Worm (Caenorhabditis elegans): ENCODE measurements around the gene C01G10.15.

Gene C01G10.15

DNA sequence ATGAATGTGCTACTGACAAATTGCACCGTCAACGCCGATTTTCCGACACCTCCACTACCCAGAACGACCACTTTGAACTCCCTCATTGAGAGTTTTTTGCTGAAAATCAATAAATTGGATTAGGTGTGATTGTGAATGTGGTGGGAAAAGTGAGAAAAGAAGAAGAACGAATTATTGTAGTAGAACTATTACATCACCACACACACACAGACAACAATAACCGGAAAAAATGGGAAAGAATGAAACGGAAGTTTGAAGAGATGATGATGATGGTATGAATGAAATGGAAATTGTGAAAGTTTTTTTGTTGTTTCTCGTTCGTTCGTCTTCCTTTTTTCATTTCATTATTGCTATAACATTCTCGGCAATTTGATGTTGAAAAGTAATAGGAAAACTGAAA lies 23.1 kb downstream of the C01G10.15 start, which contains the start of gene rap-2:
TSS of gene rap-2 (minus strand) at position 101 of the 400 bp plus-strand sequence.
- TF ChIP-seq ama-1 (optimal IDR thresholded peaks at IDR 0.05) (no peak), pes-1 (GFP tag; IDR thresholded peaks at IDR 0.05) (no peak), ceh-36 (tag; optimal IDR thresholded peaks at IDR 0.05) (no peak), tbx-37 (GFP tag; conservative IDR thresholded peaks at IDR 0.05) (no peak), hnd-1 (tag; optimal IDR thresholded peaks at IDR 0.05) (no peak), B0310.2 (tag; optimal IDR thresholded peaks at IDR 0.05) (no peak)

DNA sequence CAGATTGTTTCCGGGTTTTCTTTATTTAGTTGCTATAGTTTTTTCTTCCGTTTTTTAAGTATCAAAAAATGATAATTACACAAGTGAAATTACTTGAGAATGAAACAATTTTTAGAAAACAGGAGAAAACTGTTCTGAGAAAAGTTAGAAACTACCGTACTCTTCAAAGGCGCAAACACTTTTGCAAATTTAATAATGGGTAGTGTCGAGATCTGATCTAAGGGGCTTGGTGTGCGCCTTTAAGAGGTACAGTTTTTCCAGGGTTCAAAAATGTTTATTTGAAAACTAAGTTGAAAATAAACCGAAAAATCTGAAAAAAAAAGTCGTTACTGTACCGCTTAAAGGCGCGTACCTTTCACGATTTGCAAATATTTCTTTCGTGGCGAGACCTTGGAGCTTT lies 26.5 kb downstream of the C01G10.15 start:
- TF ChIP-seq F13C5.2 (tag; optimal IDR thresholded peaks at IDR 0.05) = no peak
- TF ChIP-seq hmg-4 (GFP tag; optimal IDR thresholded peaks at IDR 0.05) = no peak
- TF ChIP-seq pes-1 (GFP tag; IDR thresholded peaks at IDR 0.05) = no peak
- no peak for TF ChIP-seq aly-1 (tag; optimal IDR thresholded peaks at IDR 0.05)
- TF ChIP-seq tbx-11 (GFP tag; IDR thresholded peaks at IDR 0.05) = no peak
- no peak for TF ChIP-seq hnd-1 (tag; optimal IDR thresholded peaks at IDR 0.05)

DNA sequence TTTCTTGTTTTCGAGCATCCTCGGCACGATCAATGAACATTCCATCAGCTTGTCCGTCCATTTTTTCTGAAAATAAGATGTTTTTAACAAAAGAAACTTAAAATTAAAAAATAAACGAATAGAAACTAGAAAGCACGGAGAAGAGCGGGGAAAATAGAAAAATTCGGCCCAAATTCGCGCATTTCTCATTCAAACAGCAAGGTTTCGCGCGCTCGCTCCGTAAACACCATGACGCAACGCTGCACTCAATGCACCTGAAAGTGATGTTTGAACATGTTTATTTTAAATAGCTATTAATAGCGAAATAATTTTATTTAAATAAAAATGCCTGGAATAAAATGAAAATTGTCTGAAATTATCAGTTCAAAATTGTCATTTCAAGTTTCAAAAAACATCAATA lies 27.6 kb downstream of the C01G10.15 start, which contains the start of the genes mcm-3 and C25D7.15:
TSS of gene mcm-3 (minus strand) at position 66 of the 400 bp plus-strand sequence.
TSS of gene C25D7.15 (plus strand) at position 275 of the 400 bp plus-strand sequence.
- no peak for TF ChIP-seq F13C5.2 (tag; optimal IDR thresholded peaks at IDR 0.05)
- no peak for TF ChIP-seq hmg-4 (GFP tag; optimal IDR thresholded peaks at IDR 0.05)
- TF ChIP-seq hnd-1 (tag; optimal IDR thresholded peaks at IDR 0.05) = no peak
- TF ChIP-seq aly-1 (tag; optimal IDR thresholded peaks at IDR 0.05) = no peak
- TF ChIP-seq pes-1 (GFP tag; IDR thresholded peaks at IDR 0.05) = no peak
- TF ChIP-seq flt-1 (GFP tag; IDR thresholded peaks at IDR 0.05) = no peak
- TF ChIP-seq ceh-36 (tag; optimal IDR thresholded peaks at IDR 0.05) = no peak
- TF ChIP-seq ceh-13 (GFP tag; optimal IDR thresholded peaks at IDR 0.05) = no peak
- no peak for TF ChIP-seq sea-1 (GFP tag; conservative IDR thresholded peaks at IDR 0.05)
- TF ChIP-seq B0310.2 (tag; optimal IDR thresholded peaks at IDR 0.05) = no peak
- no peak for TF ChIP-seq ama-1 (optimal IDR thresholded peaks at IDR 0.05)
- no peak for TF ChIP-seq hmbx-1 (tag; optimal IDR thresholded peaks at IDR 0.05)
- TF ChIP-seq tbx-11 (GFP tag; IDR thresholded peaks at IDR 0.05) = no peak
- no peak for TF ChIP-seq tbx-37 (GFP tag; conservative IDR thresholded peaks at IDR 0.05)
- TF ChIP-seq tra-4 (tag; optimal IDR thresholded peaks at IDR 0.05) = no peak
- TF ChIP-seq ets-7 (tag; optimal IDR thresholded peaks at IDR 0.05) = no peak
- TF ChIP-seq scrt-1 (GFP tag; IDR thresholded peaks at IDR 0.05) = no peak

DNA sequence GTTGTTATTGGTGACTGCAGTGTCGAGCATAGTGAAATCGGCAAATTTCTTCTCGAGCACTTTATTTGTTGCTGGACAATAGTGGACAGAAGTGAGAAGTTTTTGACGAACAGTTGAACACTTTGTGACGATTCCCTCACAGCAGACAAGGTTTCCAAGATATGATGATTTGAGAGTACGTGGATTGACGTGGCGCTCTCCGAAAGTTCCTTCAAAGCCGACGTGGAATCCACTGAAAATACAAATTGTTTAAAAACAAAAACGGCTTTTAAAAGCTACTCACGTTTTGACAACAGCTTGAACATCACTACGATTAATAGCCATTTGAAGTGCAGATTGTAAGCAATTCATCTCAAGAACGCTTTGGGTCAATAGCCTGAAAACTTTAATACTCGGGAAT lies 28.1 kb downstream of the C01G10.15 start:
- TF ChIP-seq tra-4 (tag; optimal IDR thresholded peaks at IDR 0.05) = no peak
- no peak for TF ChIP-seq F13C5.2 (tag; optimal IDR thresholded peaks at IDR 0.05)
- no peak for TF ChIP-seq sea-1 (GFP tag; conservative IDR thresholded peaks at IDR 0.05)
- no peak for TF ChIP-seq scrt-1 (GFP tag; IDR thresholded peaks at IDR 0.05)
- TF ChIP-seq ceh-13 (GFP tag; optimal IDR thresholded peaks at IDR 0.05) = no peak
- TF ChIP-seq hmbx-1 (tag; optimal IDR thresholded peaks at IDR 0.05) = no peak
- TF ChIP-seq aly-1 (tag; optimal IDR thresholded peaks at IDR 0.05) = no peak
- TF ChIP-seq hnd-1 (tag; optimal IDR thresholded peaks at IDR 0.05) = no peak
- no peak for TF ChIP-seq tbx-37 (GFP tag; conservative IDR thresholded peaks at IDR 0.05)
- TF ChIP-seq hmg-4 (GFP tag; optimal IDR thresholded peaks at IDR 0.05) = no peak
- TF ChIP-seq ceh-36 (tag; optimal IDR thresholded peaks at IDR 0.05) = no peak
- TF ChIP-seq pes-1 (GFP tag; IDR thresholded peaks at IDR 0.05) = no peak
- no peak for TF ChIP-seq flt-1 (GFP tag; IDR thresholded peaks at IDR 0.05)

DNA sequence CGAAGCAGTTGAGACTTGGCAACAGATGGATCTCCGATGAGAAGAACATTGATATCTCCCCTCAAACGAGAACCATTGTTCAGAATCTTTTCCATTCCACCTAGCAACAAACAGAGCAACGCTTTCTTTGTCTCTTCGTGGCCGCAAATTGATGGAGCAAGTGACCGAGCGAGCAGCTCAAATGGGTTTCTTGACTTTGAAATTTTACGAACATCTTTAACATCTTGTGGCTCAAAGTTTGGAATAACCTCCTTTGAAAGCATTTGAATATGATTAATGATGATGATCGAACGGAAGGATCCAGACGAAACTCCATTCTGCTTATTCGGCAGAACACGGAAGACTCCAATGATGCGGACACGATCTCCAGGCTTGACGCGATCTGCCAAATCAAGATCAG lies 28.7 kb downstream of the C01G10.15 start:
- TF ChIP-seq pes-1 (GFP tag; IDR thresholded peaks at IDR 0.05) = no peak

DNA sequence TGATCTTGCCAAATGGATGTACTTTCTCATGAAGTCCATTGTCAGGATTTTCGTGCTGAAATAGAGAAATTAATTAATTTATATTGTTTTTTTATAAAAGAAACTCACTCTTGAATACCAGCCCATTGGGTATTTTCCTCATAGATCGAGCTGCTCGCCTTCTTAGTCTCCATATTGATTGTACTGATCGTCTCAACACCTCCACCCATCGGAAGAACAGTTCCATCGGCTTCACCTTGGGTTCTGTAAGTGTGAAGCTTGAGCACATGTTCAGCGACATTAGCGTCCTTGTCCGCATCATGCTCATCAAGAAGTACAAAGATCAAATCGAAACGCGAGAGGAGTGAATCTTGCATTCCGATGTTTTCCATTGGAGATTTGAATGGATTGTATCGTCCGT lies 29.4 kb downstream of the C01G10.15 start:
- no peak for TF ChIP-seq hmg-4 (GFP tag; optimal IDR thresholded peaks at IDR 0.05)
- TF ChIP-seq flt-1 (GFP tag; IDR thresholded peaks at IDR 0.05) = no peak
- no peak for TF ChIP-seq hmbx-1 (tag; optimal IDR thresholded peaks at IDR 0.05)

DNA sequence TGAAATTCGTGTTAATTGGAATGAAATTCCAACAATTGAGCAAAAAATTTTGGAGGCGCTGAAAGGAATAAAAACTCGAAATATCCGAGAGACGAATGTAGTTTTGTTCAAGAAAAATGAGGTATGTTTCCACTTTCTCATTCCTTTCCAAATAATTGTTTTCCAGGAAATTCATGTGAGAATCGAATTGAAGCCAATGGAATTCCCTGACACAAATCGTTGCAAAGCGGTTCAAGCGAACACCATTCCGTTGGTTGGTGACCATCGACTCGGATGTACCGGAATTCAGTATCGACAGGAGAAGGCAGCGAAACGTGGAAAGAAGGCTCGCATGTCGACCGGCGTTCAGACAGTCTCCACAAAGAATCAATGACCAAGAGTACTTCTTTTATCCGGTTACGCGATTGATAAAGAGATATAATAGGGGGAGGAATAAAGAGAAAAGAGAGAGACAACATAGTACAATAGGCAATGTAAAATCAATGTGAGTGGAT lies 30.7 kb downstream of the C01G10.15 start:
- no peak; the same call in 1 of the 2 replicates for TF ChIP-seq sea-1 (GFP tag; conservative IDR thresholded peaks at IDR 0.05)
- TF ChIP-seq B0310.2 (tag; optimal IDR thresholded peaks at IDR 0.05) = no peak
- no peak for TF ChIP-seq pes-1 (GFP tag; IDR thresholded peaks at IDR 0.05)
- no peak for TF ChIP-seq ceh-36 (tag; optimal IDR thresholded peaks at IDR 0.05)
- no peak for TF ChIP-seq ama-1 (optimal IDR thresholded peaks at IDR 0.05)
- no peak for TF ChIP-seq scrt-1 (GFP tag; IDR thresholded peaks at IDR 0.05)
- no peak for TF ChIP-seq ets-7 (tag; optimal IDR thresholded peaks at IDR 0.05)
- TF ChIP-seq aly-1 (tag; optimal IDR thresholded peaks at IDR 0.05) = no peak
- TF ChIP-seq hnd-1 (tag; optimal IDR thresholded peaks at IDR 0.05) = no peak
- no peak for TF ChIP-seq F13C5.2 (tag; optimal IDR thresholded peaks at IDR 0.05)

DNA sequence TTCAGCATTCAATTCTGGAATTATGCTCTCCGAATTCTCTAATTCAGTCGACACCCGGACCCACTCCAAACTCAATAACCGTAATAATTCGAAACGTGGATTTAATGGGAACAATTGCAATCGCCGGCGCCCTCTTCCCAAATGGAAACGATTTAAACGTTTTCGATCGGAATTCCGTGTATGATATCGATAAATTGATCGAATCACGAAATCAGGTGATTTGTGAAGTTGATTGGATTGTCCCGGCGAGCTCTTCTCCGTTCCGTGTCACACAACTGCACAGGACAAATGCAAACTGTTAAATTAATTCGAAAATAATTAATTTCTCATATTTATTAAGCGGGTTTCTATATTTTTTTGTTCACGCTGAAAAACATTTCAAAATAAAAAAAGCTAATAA lies 31.2 kb downstream of the C01G10.15 start, which contains the start of gene C25D7.16:
TSS of gene C25D7.16 (plus strand) at position 301 of the 400 bp plus-strand sequence.
- no peak for TF ChIP-seq aly-1 (tag; optimal IDR thresholded peaks at IDR 0.05)
- no peak for TF ChIP-seq flt-1 (GFP tag; IDR thresholded peaks at IDR 0.05)
- TF ChIP-seq scrt-1 (GFP tag; IDR thresholded peaks at IDR 0.05) = no peak
- no peak for TF ChIP-seq sea-1 (GFP tag; conservative IDR thresholded peaks at IDR 0.05)
- TF ChIP-seq ceh-36 (tag; optimal IDR thresholded peaks at IDR 0.05) = no peak
- no peak for TF ChIP-seq hnd-1 (tag; optimal IDR thresholded peaks at IDR 0.05)

DNA sequence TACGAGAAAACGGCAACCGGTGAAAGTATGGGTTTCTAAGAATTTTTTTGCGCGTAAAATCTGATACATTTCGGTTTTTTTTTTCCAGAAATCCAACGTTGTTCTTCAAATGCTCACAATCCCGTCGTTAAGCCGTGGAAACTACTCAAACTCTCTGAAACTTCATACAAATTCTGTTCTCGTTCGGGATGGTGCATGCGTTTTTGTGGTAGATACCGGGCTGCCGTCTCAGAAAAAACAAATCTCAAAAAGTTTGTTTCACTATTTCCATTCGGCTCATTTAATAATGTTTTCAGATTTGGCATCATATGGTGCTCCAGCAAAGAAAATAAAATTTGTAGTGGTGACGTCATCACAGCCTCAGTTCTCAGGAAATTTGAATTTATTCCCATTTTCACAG lies 32.4 kb downstream of the C01G10.15 start:
- TF ChIP-seq tbx-11 (GFP tag; IDR thresholded peaks at IDR 0.05) = no peak
- TF ChIP-seq sea-1 (GFP tag; conservative IDR thresholded peaks at IDR 0.05) = no peak
- TF ChIP-seq flt-1 (GFP tag; IDR thresholded peaks at IDR 0.05) = no peak
- TF ChIP-seq hmg-4 (GFP tag; optimal IDR thresholded peaks at IDR 0.05) = no peak
- no peak for TF ChIP-seq hmbx-1 (tag; optimal IDR thresholded peaks at IDR 0.05)
- TF ChIP-seq scrt-1 (GFP tag; IDR thresholded peaks at IDR 0.05) = no peak
- no peak for TF ChIP-seq aly-1 (tag; optimal IDR thresholded peaks at IDR 0.05)
- no peak for TF ChIP-seq ceh-13 (GFP tag; optimal IDR thresholded peaks at IDR 0.05)
- no peak for TF ChIP-seq B0310.2 (tag; optimal IDR thresholded peaks at IDR 0.05)
- no peak for TF ChIP-seq ets-7 (tag; optimal IDR thresholded peaks at IDR 0.05)
- no peak for TF ChIP-seq pes-1 (GFP tag; IDR thresholded peaks at IDR 0.05)
- TF ChIP-seq F13C5.2 (tag; optimal IDR thresholded peaks at IDR 0.05) = no peak

Measured in whole organism, early embryonic.